Fruit fly (Drosophila melanogaster) whole organism, embryonic: ENCODE results near the gene kdn.

Experiments
- Bgb ChIP-seq: fragments of 200-800 bp; sonication (Bioruptor generic); IDR thresholded peaks from 2 replicates; pipeline ENCODE4 v1.3.6; 2022; ENCODE audit warnings: missing biosample characterization, missing genetic modification characterization; ENCODE audit not compliant: partially characterized antibody
- Blimp-1 ChIP-seq: fragments of 200-800 bp; sonication (Bioruptor generic); optimal IDR thresholded peaks from 3 replicates; lab custom pipeline; 2018; ENCODE audit warnings: missing biosample characterization, missing genetic modification characterization, mild to moderate bottlenecking, moderate library complexity, missing genetic modification reagents
- BtbVII ChIP-seq: fragments of 200-800 bp; sonication (Bioruptor generic); optimal IDR thresholded peaks from 3 replicates; lab custom pipeline; 2017; ENCODE audit warnings: missing biosample characterization, mild to moderate bottlenecking, missing genetic modification characterization
- C15 ChIP-seq: fragments of 200-800 bp; sonication (Bioruptor generic); IDR thresholded peaks from 3 replicates; pipeline ENCODE4 v1.3.6; 2022; ENCODE audit warnings: missing biosample characterization, missing genetic modification characterization
- CG13296 ChIP-seq: fragments of 200-800 bp; sonication (Bioruptor generic); optimal IDR thresholded peaks from 3 replicates; lab custom pipeline; 2018; ENCODE audit warnings: missing biosample characterization, mild to moderate bottlenecking, missing genetic modification characterization
- CG14667 ChIP-seq: fragments of 200-800 bp; sonication (Bioruptor generic); IDR thresholded peaks from 2 replicates; pipeline ENCODE4 v1.3.6; 2022; ENCODE audit warnings: missing biosample characterization, missing genetic modification characterization
- CG18619 ChIP-seq: fragments of 200-800 bp; sonication (Bioruptor generic); optimal IDR thresholded peaks from 3 replicates; lab custom pipeline; 2017; ENCODE audit warnings: missing biosample characterization, mild to moderate bottlenecking, missing genetic modification characterization
- CG30020 ChIP-seq: fragments of 200-800 bp; optimal IDR thresholded peaks from 2 replicates; lab custom pipeline; 2019; ENCODE audit warnings: missing biosample characterization, mild to moderate bottlenecking, missing genetic modification characterization, moderate library complexity
- CG31441 ChIP-seq: fragments of 200-800 bp; sonication (Bioruptor generic); IDR thresholded peaks from 2 replicates; pipeline ENCODE4 v1.3.6; 2022; ENCODE audit warnings: missing biosample characterization, missing genetic modification characterization
- CG32772 ChIP-seq: fragments of 200-800 bp; sonication (Bioruptor generic); IDR thresholded peaks from 2 replicates; pipeline ENCODE4 v1.3.6; 2022; ENCODE audit warnings: missing biosample characterization, missing genetic modification characterization
- CG4617 ChIP-seq: fragments of 200-800 bp; sonication (Bioruptor generic); optimal IDR thresholded peaks from 3 replicates; lab custom pipeline; 2016; ENCODE audit warnings: missing biosample characterization, missing genetic modification characterization, borderline replicate concordance
- CG5245 ChIP-seq: fragments of 200-800 bp; sonication (Bioruptor generic); optimal IDR thresholded peaks from 3 replicates; lab custom pipeline; 2016; ENCODE audit warnings: missing biosample characterization, missing genetic modification characterization
- CHES-1-like ChIP-seq: fragments of 200-800 bp; sonication (Bioruptor generic); optimal IDR thresholded peaks from 2 replicates; lab custom pipeline; 2016; ENCODE audit warnings: missing biosample characterization, missing genetic modification characterization
- Drgx ChIP-seq: fragments of 200-800 bp; sonication (Bioruptor generic); IDR thresholded peaks from 2 replicates; pipeline ENCODE4 v1.3.6; 2022; ENCODE audit warnings: missing biosample characterization, missing genetic modification characterization
- E2f1 ChIP-seq: fragments of 200-800 bp; sonication (Bioruptor generic); IDR thresholded peaks from 2 replicates; pipeline ENCODE4 v1.3.6; 2022; ENCODE audit warnings: missing biosample characterization, missing genetic modification characterization
- ERR ChIP-seq: fragments of 200-800 bp; sonication (Bioruptor generic); optimal IDR thresholded peaks from 2 replicates; lab custom pipeline; 2016; ENCODE audit warnings: missing biosample characterization, missing genetic modification characterization
- Ets65A ChIP-seq: fragments of 200-800 bp; sonication (Bioruptor generic); peaks from one replicate; lab custom pipeline; 2016; ENCODE audit warnings: missing biosample characterization, missing genetic modification characterization
- HLHmδ ChIP-seq: fragments of 200-800 bp; sonication (Bioruptor generic); optimal IDR thresholded peaks from 2 replicates; lab custom pipeline; 2018; ENCODE audit warnings: missing biosample characterization, mild to moderate bottlenecking, missing genetic modification characterization, moderate library complexity
- Hey ChIP-seq: fragments of 200-800 bp; sonication (Bioruptor generic); optimal IDR thresholded peaks from 3 replicates; lab custom pipeline; 2018; ENCODE audit warnings: missing biosample characterization, mild to moderate bottlenecking, missing genetic modification characterization
- Hr51 ChIP-seq, 2 experiments: fragments of 200-800 bp; sonication (Bioruptor generic); optimal IDR thresholded peaks; 2 replicates in 1 of 2; 3 replicates in 1 of 2; lab custom pipeline; 2016 to 2018; ENCODE audit warnings: missing biosample characterization in 2 of 2, missing genetic modification characterization in 2 of 2, mild to moderate bottlenecking in 1 of 2, moderate library complexity in 1 of 2
- Hr78 ChIP-seq, 2 experiments: fragments of 200-800 bp in 1 of 2; fragments of >200 bp in 1 of 2; sonication (Bioruptor generic) in 1 of 2; optimal IDR thresholded peaks; 2 replicates each; lab custom pipeline; 2017 to 2019; ENCODE audit warnings: missing biosample characterization in 2 of 2, missing genetic modification characterization in 2 of 2, mild to moderate bottlenecking in 1 of 2, moderate library complexity in 1 of 2
- Kr ChIP-seq: fragments of 200-800 bp; sonication (Bioruptor generic); optimal IDR thresholded peaks from 2 replicates; lab custom pipeline; 2017; ENCODE audit warnings: missing biosample characterization, mild to moderate bottlenecking, missing genetic modification characterization
- Mes4 ChIP-seq: fragments of 200-800 bp; sonication (Bioruptor generic); optimal IDR thresholded peaks from 2 replicates; lab custom pipeline; 2016; ENCODE audit warnings: missing biosample characterization, missing genetic modification characterization
- Nf-YC ChIP-seq: fragments of 200-800 bp; optimal IDR thresholded peaks from 3 replicates; lab custom pipeline; 2019; ENCODE audit warnings: missing biosample characterization, mild to moderate bottlenecking, missing genetic modification characterization, moderate library complexity
- Ptx1 ChIP-seq: fragments of 200-800 bp; sonication (Bioruptor generic); IDR thresholded peaks from 2 replicates; pipeline ENCODE4 v1.3.6; 2022; ENCODE audit warnings: missing biosample characterization, missing genetic modification characterization
- Sox102F ChIP-seq: fragments of 200-800 bp; sonication (Bioruptor generic); optimal IDR thresholded peaks from 2 replicates; lab custom pipeline; 2018; ENCODE audit warnings: missing biosample characterization, mild to moderate bottlenecking, missing genetic modification characterization, moderate library complexity
- Vsx1 ChIP-seq: fragments of 200-800 bp; sonication (Bioruptor generic); optimal IDR thresholded peaks from 2 replicates; lab custom pipeline; 2017; ENCODE audit warnings: missing biosample characterization, mild to moderate bottlenecking, missing genetic modification characterization, missing genetic modification reagents
- ac ChIP-seq: fragments of 200-800 bp; sonication (Bioruptor generic); optimal IDR thresholded peaks from 3 replicates; lab custom pipeline; 2017; ENCODE audit warnings: missing biosample characterization, mild to moderate bottlenecking, missing genetic modification characterization
- cad ChIP-seq: fragments of >200 bp; optimal IDR thresholded peaks from 2 replicates; lab custom pipeline; 2017; ENCODE audit warnings: missing biosample characterization, missing genetic modification characterization
- ci ChIP-seq: fragments of 200-800 bp; sonication (Bioruptor generic); IDR thresholded peaks from 3 replicates; pipeline ENCODE4 v1.3.6; 2022; ENCODE audit warnings: missing biosample characterization, missing genetic modification characterization
- crc ChIP-seq: fragments of 200-800 bp; sonication (Bioruptor generic); optimal IDR thresholded peaks from 2 replicates; lab custom pipeline; 2016; ENCODE audit warnings: missing biosample characterization, missing genetic modification characterization
- croc ChIP-seq: fragments of 200-800 bp; sonication (Bioruptor generic); conservative IDR thresholded peaks from 3 replicates; pipeline ENCODE4 v1.3.6; 2022; ENCODE audit warnings: missing biosample characterization, missing genetic modification characterization
- danr ChIP-seq: fragments of 200-800 bp; sonication (Bioruptor generic); IDR thresholded peaks from 2 replicates; pipeline ENCODE4 v1.3.6; 2022; ENCODE audit warnings: missing biosample characterization, missing genetic modification characterization
- dimm ChIP-seq: fragments of 200-800 bp; sonication (Bioruptor generic); IDR thresholded peaks from 2 replicates; pipeline ENCODE4 v1.3.6; 2022; ENCODE audit warnings: missing biosample characterization, missing genetic modification characterization
- dm ChIP-seq: fragments of 200-800 bp; sonication (Bioruptor generic); optimal IDR thresholded peaks from 3 replicates; lab custom pipeline; 2016; ENCODE audit warnings: missing biosample characterization, missing genetic modification characterization
- ems ChIP-seq: fragments of 200-800 bp; sonication (Bioruptor generic); optimal IDR thresholded peaks from 3 replicates; lab custom pipeline; 2016; ENCODE audit warnings: missing biosample characterization, missing genetic modification characterization
- fd64A ChIP-seq: fragments of 200-800 bp; sonication (Bioruptor generic); optimal IDR thresholded peaks from 3 replicates; lab custom pipeline; 2018; ENCODE audit warnings: missing biosample characterization, mild to moderate bottlenecking, missing genetic modification characterization
- grau ChIP-seq: fragments of 200-800 bp; optimal IDR thresholded peaks from 3 replicates; lab custom pipeline; 2019; ENCODE audit warnings: missing biosample characterization, mild to moderate bottlenecking, missing genetic modification characterization, moderate library complexity
- kay ChIP-seq: fragments of 200-800 bp; sonication (Bioruptor generic); optimal IDR thresholded peaks from 2 replicates; lab custom pipeline; 2016; ENCODE audit warnings: missing biosample characterization, missing genetic modification characterization
- mirr ChIP-seq: fragments of 200-800 bp; sonication (Bioruptor generic); optimal IDR thresholded peaks from 3 replicates; lab custom pipeline; 2018; ENCODE audit warnings: missing biosample characterization, mild to moderate bottlenecking, missing genetic modification characterization
- phol ChIP-seq: fragments of 200-800 bp; sonication (Bioruptor generic); optimal IDR thresholded peaks from 3 replicates; lab custom pipeline; 2018; ENCODE audit warnings: missing biosample characterization, mild to moderate bottlenecking, missing genetic modification characterization, moderate library complexity
- pnt ChIP-seq: fragments of 200-800 bp; sonication (Bioruptor generic); optimal IDR thresholded peaks from 3 replicates; lab custom pipeline; 2016; ENCODE audit warnings: missing biosample characterization, missing genetic modification characterization
- scrt ChIP-seq: fragments of 200-800 bp; sonication (Bioruptor generic); optimal IDR thresholded peaks from 2 replicates; lab custom pipeline; 2018; ENCODE audit warnings: missing biosample characterization, mild to moderate bottlenecking, missing genetic modification characterization, moderate library complexity
- seq ChIP-seq: fragments of 200-800 bp; sonication (Bioruptor generic); IDR thresholded peaks from 2 replicates; pipeline ENCODE4 v1.3.6; 2022; ENCODE audit warnings: missing biosample characterization, missing genetic modification characterization
- sr ChIP-seq: fragments of 200-800 bp; sonication (Bioruptor generic); IDR thresholded peaks from 3 replicates; pipeline ENCODE4 v1.3.6; 2022; ENCODE audit warnings: missing biosample characterization, missing genetic modification characterization
- tll ChIP-seq, 2 experiments: fragments of 200-800 bp in 1 of 2; fragments of >200 bp in 1 of 2; sonication (Bioruptor generic) in 1 of 2; optimal IDR thresholded peaks; 2 replicates each; lab custom pipeline; 2017 to 2019; ENCODE audit warnings: missing biosample characterization in 2 of 2, missing genetic modification characterization in 2 of 2, mild to moderate bottlenecking in 1 of 2, moderate library complexity in 1 of 2
- unpg ChIP-seq: fragments of 200-800 bp; sonication (Bioruptor generic); optimal IDR thresholded peaks from 3 replicates; lab custom pipeline; 2018; ENCODE audit warnings: missing biosample characterization, mild to moderate bottlenecking, missing genetic modification characterization, moderate library complexity
- wor ChIP-seq: fragments of 200-800 bp; sonication (Bioruptor generic); IDR thresholded peaks from 2 replicates; pipeline ENCODE4 v1.3.6; 2022; ENCODE audit warnings: missing biosample characterization, missing genetic modification characterization
- yki ChIP-seq: fragments of >200 bp; optimal IDR thresholded peaks from 3 replicates; lab custom pipeline; 2018
- zfh2 ChIP-seq: fragments of 200-800 bp; sonication (Bioruptor generic); optimal IDR thresholded peaks from 2 replicates; lab custom pipeline; 2016; ENCODE audit warnings: missing biosample characterization, missing genetic modification characterization

kdn gene

dm6 chrX:6332988-6333719 lies 17.3 kb upstream of the kdn start (continued):
- TF ChIP-seq Bgb (GFP tag; lab: Robert Waterston, UW) = no peak
- TF ChIP-seq phol (tag; lab: Kevin White, UChicago) = peak; percentile 2
- no peak for TF ChIP-seq CHES-1-like (GFP tag; lab: Kevin White, UChicago)
- no peak for TF ChIP-seq Hey (tag; lab: Kevin White, UChicago)
- no peak for TF ChIP-seq wor (GFP tag; lab: Robert Waterston, UW)
- no peak for TF ChIP-seq unpg (GFP tag; lab: Kevin White, UChicago)
- no peak for TF ChIP-seq BtbVII (GFP tag; lab: Kevin White, UChicago)
- TF ChIP-seq zfh2 (GFP tag; lab: Kevin White, UChicago) = no peak
- TF ChIP-seq fd64A (GFP tag; lab: Kevin White, UChicago) = no peak
- no peak for TF ChIP-seq C15
- TF ChIP-seq ac (GFP tag; lab: Kevin White, UChicago) = no peak
- no peak for TF ChIP-seq ci (GFP tag; lab: Robert Waterston, UW)
- TF ChIP-seq Mes4 (GFP tag; lab: Kevin White, UChicago) = no peak
- TF ChIP-seq Sox102F (GFP tag; lab: Kevin White, UChicago) = peak; percentile 22
- TF ChIP-seq CG5245 (GFP tag; lab: Kevin White, UChicago) = no peak
- TF ChIP-seq Nf-YC (tag; lab: Kevin White, UChicago) = no peak
- TF ChIP-seq dm (GFP tag; lab: Kevin White, UChicago) = no peak
- no peak for TF ChIP-seq scrt
- TF ChIP-seq tll (GFP tag; optimal IDR thresholded peaks at IDR 0.05; lab: Kevin White, UChicago) = no peak
- TF ChIP-seq kay (GFP tag; lab: Kevin White, UChicago) = no peak
- TF ChIP-seq Ptx1 (GFP tag; lab: Robert Waterston, UW) = 0 out of 2 replicates have a peak, but pooled peaks have one; percentile 34
- TF ChIP-seq dimm (GFP tag; lab: Robert Waterston, UW) = no peak
- TF ChIP-seq yki (lab: Kevin White, UChicago) = no peak
- no peak for TF ChIP-seq HLHmδ (GFP tag; lab: Kevin White, UChicago)
- 0 out of 3 replicates have a peak, but pooled peaks have one; percentile 10 for TF ChIP-seq sr (GFP tag; lab: Robert Waterston, UW)
- no peak for TF ChIP-seq CG4617 (GFP tag; lab: Kevin White, UChicago)
- TF ChIP-seq croc (GFP tag; lab: Robert Waterston, UW) = no peak
- no peak for TF ChIP-seq crc
- no peak for TF ChIP-seq CG18619 (GFP tag; lab: Kevin White, UChicago)
- peak; percentile 53 for TF ChIP-seq grau
- TF ChIP-seq Hr78 (GFP tag; optimal IDR thresholded peaks at IDR 0.05; lab: Kevin White, UChicago) = peak in 1 of 2 experiments; percentile 76
- no peak for TF ChIP-seq Ets65A (GFP tag; lab: Kevin White, UChicago)
- no peak for TF ChIP-seq pnt (GFP tag; lab: Kevin White, UChicago)
- no peak for TF ChIP-seq ems (GFP tag; lab: Kevin White, UChicago)
- no peak for TF ChIP-seq Blimp-1 (GFP tag; lab: Kevin White, UChicago)
- no peak for TF ChIP-seq cad (GFP tag; lab: Kevin White, UChicago)
- no peak for TF ChIP-seq CG14667 (GFP tag; lab: Robert Waterston, UW)
- peak; percentile 42; the same call in 1 of the 2 replicates for TF ChIP-seq Drgx (GFP tag; lab: Robert Waterston, UW)
- no peak for TF ChIP-seq mirr (GFP tag; lab: Kevin White, UChicago)
- TF ChIP-seq Kr (GFP tag; lab: Kevin White, UChicago) = no peak
- no peak for TF ChIP-seq Vsx1
- TF ChIP-seq CG30020 = no peak
- TF ChIP-seq seq (GFP tag; lab: Robert Waterston, UW) = no peak
- no peak for TF ChIP-seq E2f1
- TF ChIP-seq danr (GFP tag; lab: Robert Waterston, UW) = no peak
- no peak for TF ChIP-seq CG31441 (GFP tag; lab: Robert Waterston, UW)
- TF ChIP-seq CG32772 (GFP tag; lab: Robert Waterston, UW) = 0 out of 2 replicates have a peak, but pooled peaks have one; percentile 16
- no peak for TF ChIP-seq ERR (GFP tag; lab: Kevin White, UChicago)
- TF ChIP-seq CG13296 (GFP tag; lab: Kevin White, UChicago) = no peak
- no peak for TF ChIP-seq Hr51 (GFP tag; optimal IDR thresholded peaks at IDR 0.05; lab: Kevin White, UChicago)
